Fruit fly (Drosophila melanogaster): ENCODE results near the gene Ntl.

Ntl gene

DNA sequence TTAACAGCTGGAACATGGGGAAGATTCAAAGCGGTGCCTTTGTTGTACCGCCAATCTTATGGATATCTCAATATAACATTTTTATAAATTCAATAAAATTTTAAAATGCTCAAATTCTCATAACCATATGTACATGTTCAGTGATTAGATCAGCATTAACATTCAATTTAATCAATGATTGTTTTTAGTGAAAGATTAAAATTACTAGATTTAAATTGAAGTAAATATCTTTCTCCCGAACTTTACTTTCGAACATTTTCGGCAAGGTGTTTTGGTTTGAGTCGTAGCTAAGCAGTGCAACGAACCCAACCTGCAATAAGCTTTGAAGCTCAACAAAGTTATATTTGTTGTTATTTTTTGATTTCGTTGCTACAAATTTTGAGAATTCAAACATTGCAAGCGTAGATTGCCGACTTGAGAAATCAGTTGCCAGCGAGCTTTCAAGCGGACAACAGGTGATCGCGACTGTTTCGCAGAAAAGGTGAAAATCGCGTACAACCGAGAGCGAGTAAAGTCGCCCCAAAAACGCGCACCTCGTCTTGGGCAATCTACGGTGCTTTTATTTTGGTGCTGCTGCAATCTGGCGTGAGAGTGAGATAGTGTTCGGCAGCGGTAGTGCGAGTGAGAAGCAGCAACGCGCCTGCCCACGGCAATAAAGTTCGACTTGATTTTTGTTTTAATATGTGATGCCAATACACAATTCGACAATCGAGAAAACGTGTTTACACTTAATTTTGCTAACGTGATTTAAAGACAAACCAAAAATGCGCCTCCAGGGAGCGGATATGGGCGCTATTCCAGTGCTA, 8.1 kb upstream of the Ntl start, which contains the start of gene Tep3 (continued):
- no peak for TF ChIP-seq Max (GFP tag; optimal IDR thresholded peaks at IDR 0.05)
- TF ChIP-seq ind (GFP tag; optimal IDR thresholded peaks at IDR 0.05), result peak; percentile 24
- TF ChIP-seq tx (GFP tag; optimal IDR thresholded peaks at IDR 0.05), result no peak
- TF ChIP-seq Bgb (GFP tag; IDR thresholded peaks at IDR 0.05; ENCODE audit: partially characterized antibody), result peak; percentile 32; the same call in 1 of the 2 replicates
- TF ChIP-seq gfzf (GFP tag; optimal IDR thresholded peaks at IDR 0.05), result peak; percentile 29
- TF ChIP-seq CG31441 (GFP tag; IDR thresholded peaks at IDR 0.05), result no peak; the same call in 1 of the 2 replicates
- no peak for TF ChIP-seq CG13424 (tag; optimal IDR thresholded peaks at IDR 0.05)
- no peak for TF ChIP-seq Trl (optimal IDR thresholded peaks at IDR 0.05)
- TF ChIP-seq Trl (GFP tag; optimal IDR thresholded peaks at IDR 0.05), result peak; percentile 2
- TF ChIP-seq CHES-1-like (GFP tag; optimal IDR thresholded peaks at IDR 0.05), result peak; percentile 32
- TF ChIP-seq rib (GFP tag; IDR thresholded peaks at IDR 0.05), result no peak
- TF ChIP-seq Dip3 (GFP tag; optimal IDR thresholded peaks at IDR 0.05), result no peak
- TF ChIP-seq Lhr (GFP tag; optimal IDR thresholded peaks at IDR 0.05), result peak; percentile 29
- peak; percentile 15 for TF ChIP-seq Bteb2 (GFP tag; optimal IDR thresholded peaks at IDR 0.05)
- TF ChIP-seq sima (GFP tag; optimal IDR thresholded peaks at IDR 0.05), result no peak
- peak; percentile 0 for TF ChIP-seq stwl (tag; optimal IDR thresholded peaks at IDR 0.05)
- TF ChIP-seq gsb (GFP tag; IDR thresholded peaks at IDR 0.05), result no peak
- peak; percentile 31 for TF ChIP-seq CG10209 (GFP tag; optimal IDR thresholded peaks at IDR 0.05)
- TF ChIP-seq Dp (GFP tag; optimal IDR thresholded peaks at IDR 0.05), result no peak
- no peak for TF ChIP-seq CG16863 (GFP tag; optimal IDR thresholded peaks at IDR 0.05)
- no peak for TF ChIP-seq bowl (GFP tag; IDR thresholded peaks at IDR 0.05)
- TF ChIP-seq Ada2b (GFP tag; IDR thresholded peaks at IDR 0.05), result peak; percentile 23; the same call in 1 of the 2 replicates
- no peak for TF ChIP-seq CG1233 (GFP tag; optimal IDR thresholded peaks at IDR 0.05)
- TF ChIP-seq CG7987 (GFP tag; optimal IDR thresholded peaks at IDR 0.05), result no peak
- TF ChIP-seq Pdp1 (GFP tag; optimal IDR thresholded peaks at IDR 0.05), result peak in 1 of 2 experiments; percentile 24
- no peak for TF ChIP-seq Sin3A (optimal IDR thresholded peaks at IDR 0.05)
- TF ChIP-seq CG4424 (GFP tag; optimal IDR thresholded peaks at IDR 0.05), result peak; percentile 46
- TF ChIP-seq az2 (GFP tag; optimal IDR thresholded peaks at IDR 0.05), result peak; percentile 4
- TF ChIP-seq unpg (GFP tag; optimal IDR thresholded peaks at IDR 0.05), result peak; percentile 14
- TF ChIP-seq gsb-n (tag; optimal IDR thresholded peaks at IDR 0.05), result no peak
- TF ChIP-seq CG12744 (GFP tag; optimal IDR thresholded peaks at IDR 0.05), result no peak
- TF ChIP-seq CG9817 (tag; optimal IDR thresholded peaks at IDR 0.05), result peak; percentile 14
- TF ChIP-seq CG4360 (GFP tag; IDR thresholded peaks at IDR 0.05), result 0 out of 2 replicates have a peak, but pooled peaks have one; percentile 18
- no peak for TF ChIP-seq fd64A (GFP tag; optimal IDR thresholded peaks at IDR 0.05)
- no peak for TF ChIP-seq cad (GFP tag; optimal IDR thresholded peaks at IDR 0.05)
- TF ChIP-seq Lim3 (GFP tag; IDR thresholded peaks at IDR 0.05), result no peak
- no peak for TF ChIP-seq Atf-2 (GFP tag; optimal IDR thresholded peaks at IDR 0.05)
- peak; percentile 74 for TF ChIP-seq CG2120 (GFP tag; optimal IDR thresholded peaks at IDR 0.05)
- TF ChIP-seq CG13123 (GFP tag; optimal IDR thresholded peaks at IDR 0.05), result no peak
- peak; percentile 14 for TF ChIP-seq CG4820 (GFP tag; optimal IDR thresholded peaks at IDR 0.05)
- TF ChIP-seq CG8359 (GFP tag; optimal IDR thresholded peaks at IDR 0.05; ENCODE audit: borderline replicate concordance), result peak; percentile 99
- TF ChIP-seq CG4854 (GFP tag; optimal IDR thresholded peaks at IDR 0.05), result peak; percentile 19
